Fruit fly (Drosophila melanogaster): ENCODE measurements around the gene Ptp69D.

DNA sequence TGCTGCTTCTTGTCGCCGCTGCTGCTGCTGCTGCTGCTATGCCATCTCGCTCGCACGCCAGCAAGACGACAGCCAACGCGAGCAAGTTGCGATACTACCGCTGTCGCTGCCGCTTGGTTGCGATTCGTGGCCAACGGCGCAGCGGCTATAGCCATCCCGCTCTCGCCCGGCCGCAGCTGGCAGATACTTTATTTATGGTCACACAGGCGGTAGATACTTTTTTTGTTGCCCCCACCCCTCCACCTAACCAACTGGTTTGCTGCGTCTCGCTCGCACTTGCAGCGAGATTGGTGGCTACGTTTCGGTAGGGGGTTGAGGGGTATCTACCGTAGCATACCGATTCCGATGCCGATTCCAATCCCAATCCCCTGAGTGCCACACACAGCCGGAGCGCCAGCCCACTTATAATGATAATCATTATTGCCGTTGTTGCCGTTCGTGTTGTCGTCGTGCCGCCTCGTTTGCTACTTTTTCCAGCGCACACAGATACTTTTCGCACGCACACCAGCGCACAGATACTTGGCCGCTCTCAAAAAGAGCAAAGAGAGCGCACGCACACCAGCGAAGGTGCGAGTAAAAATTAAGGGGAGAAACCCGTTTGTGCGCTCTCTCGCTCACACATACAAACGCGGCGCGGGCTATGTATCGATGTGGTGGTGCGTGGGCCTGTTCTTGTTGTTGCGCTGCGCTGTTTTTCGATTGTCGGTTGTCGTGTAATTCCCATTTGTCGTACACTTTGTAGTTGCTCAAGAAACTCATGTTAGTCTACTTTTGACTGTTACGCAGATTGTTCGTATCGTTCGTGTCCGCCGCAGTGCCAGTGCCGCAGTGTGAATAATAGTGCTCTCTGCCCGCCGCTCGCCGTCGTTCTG is 41.6 kb upstream of the Ptp69D start, which contains the start of gene mirr:
- no peak for TF ChIP-seq CG6792 (GFP tag; optimal IDR thresholded peaks at IDR 0.05)
- TF ChIP-seq Sox14 (GFP tag; optimal IDR thresholded peaks at IDR 0.05): peak; percentile 59
- peak; percentile 86 for TF ChIP-seq svp (GFP tag)

All from whole organism, prepupa.